Worm (Caenorhabditis elegans): Measurements from ENCODE around the gene mrpl-51.

mrpl-51 gene

ce11 chrIV:12044844-12045738 is 14.0 kb downstream of the mrpl-51 start:
- TF ChIP-seq ztf-29 (GFP tag; IDR thresholded peaks at IDR 0.05) = no peak
- TF ChIP-seq klf-2 (GFP tag; conservative IDR thresholded peaks at IDR 0.05) = no peak
- no peak for TF ChIP-seq ref-1 (GFP tag; conservative IDR thresholded peaks at IDR 0.05)
- TF ChIP-seq med-1 (GFP tag; optimal IDR thresholded peaks at IDR 0.05; ENCODE audit: insufficient read depth) = no peak
- TF ChIP-seq ztf-23 (GFP tag; IDR thresholded peaks at IDR 0.05) = no peak
- no peak for TF ChIP-seq tab-1 (GFP tag; IDR thresholded peaks at IDR 0.05)
- TF ChIP-seq flt-1 (GFP tag; IDR thresholded peaks at IDR 0.05) = no peak
- TF ChIP-seq cog-1 (tag; optimal IDR thresholded peaks at IDR 0.05) = no peak
- no peak for TF ChIP-seq T22C8.4 (GFP tag; IDR thresholded peaks at IDR 0.05)

DNA sequence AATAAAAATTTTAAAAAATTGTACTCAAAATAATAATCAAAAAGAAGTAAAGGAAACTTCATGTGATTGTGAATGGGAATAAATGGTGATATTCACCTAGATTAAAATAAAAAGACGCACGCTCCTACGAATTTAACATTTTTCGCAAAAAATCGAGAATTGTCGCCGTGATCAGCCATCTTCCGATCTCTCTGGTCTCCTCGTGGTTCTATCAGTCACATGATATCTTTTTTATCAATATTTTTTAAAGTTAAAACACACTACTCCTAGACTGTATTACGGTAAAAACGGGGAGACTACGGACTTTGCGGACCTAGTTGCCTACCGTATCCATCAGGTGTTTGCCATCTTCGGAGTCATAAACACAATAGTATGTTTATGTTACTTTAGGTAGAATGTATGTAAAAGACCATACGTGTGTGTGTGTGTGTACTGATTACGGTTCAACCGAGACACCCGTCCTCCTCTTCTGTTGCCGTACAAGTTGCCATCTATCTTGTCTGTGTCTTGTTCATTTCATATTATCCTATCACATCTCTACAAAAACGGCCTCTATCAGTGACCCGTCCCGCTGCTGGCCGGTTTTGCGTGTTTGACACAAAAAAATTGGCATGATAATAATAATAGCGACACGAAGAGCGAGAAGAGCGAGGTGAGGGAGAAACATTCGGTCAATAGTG is 15.5 kb downstream of the mrpl-51 start, which contains the start of gene T12G3.2:
Gene T12G3.2, minus strand, starts transcription at position 444 of the 680 bp plus-strand sequence.
- TF ChIP-seq klf-2 (GFP tag; conservative IDR thresholded peaks at IDR 0.05) = no peak
- TF ChIP-seq ref-1 (GFP tag; conservative IDR thresholded peaks at IDR 0.05) = no peak
- TF ChIP-seq flt-1 (GFP tag; IDR thresholded peaks at IDR 0.05) = no peak
- no peak for TF ChIP-seq ztf-29 (GFP tag; IDR thresholded peaks at IDR 0.05)
- TF ChIP-seq T22C8.4 (GFP tag; IDR thresholded peaks at IDR 0.05) = no peak
- TF ChIP-seq tab-1 (GFP tag; IDR thresholded peaks at IDR 0.05) = no peak
- no peak for TF ChIP-seq ztf-23 (GFP tag; IDR thresholded peaks at IDR 0.05)
- TF ChIP-seq cog-1 (tag; optimal IDR thresholded peaks at IDR 0.05) = no peak
- no peak for TF ChIP-seq med-1 (GFP tag; optimal IDR thresholded peaks at IDR 0.05; ENCODE audit: insufficient read depth)

ce11 chrIV:12047552-12048347 is 16.6 kb downstream of the mrpl-51 start, which contains the start of gene T12G3.4:
T12G3.4 (plus strand) TSS chrIV:12048256.
- TF ChIP-seq flt-1 (GFP tag; IDR thresholded peaks at IDR 0.05) = no peak
- TF ChIP-seq cog-1 (tag; optimal IDR thresholded peaks at IDR 0.05) = no peak
- no peak for TF ChIP-seq med-1 (GFP tag; optimal IDR thresholded peaks at IDR 0.05; ENCODE audit: insufficient read depth)

- no peak for TF ChIP-seq med-1 (GFP tag; optimal IDR thresholded peaks at IDR 0.05; ENCODE audit: insufficient read depth)
- TF ChIP-seq cog-1 (tag; optimal IDR thresholded peaks at IDR 0.05) = no peak
- TF ChIP-seq ztf-23 (GFP tag; IDR thresholded peaks at IDR 0.05) = no peak
- no peak for TF ChIP-seq tab-1 (GFP tag; IDR thresholded peaks at IDR 0.05)
- TF ChIP-seq ref-1 (GFP tag; conservative IDR thresholded peaks at IDR 0.05) = no peak
- TF ChIP-seq T22C8.4 (GFP tag; IDR thresholded peaks at IDR 0.05) = peak; percentile 53; the same call in 1 of the 2 replicates
Observed at ce11 chrIV:12051049-12051792, 20.1 kb downstream of the mrpl-51 start, which contains the start of the genes bre-5 and spt-5. bre-5 (minus strand) TSS chrIV:12051215. spt-5 (plus strand) TSS chrIV:12051491.

DNA sequence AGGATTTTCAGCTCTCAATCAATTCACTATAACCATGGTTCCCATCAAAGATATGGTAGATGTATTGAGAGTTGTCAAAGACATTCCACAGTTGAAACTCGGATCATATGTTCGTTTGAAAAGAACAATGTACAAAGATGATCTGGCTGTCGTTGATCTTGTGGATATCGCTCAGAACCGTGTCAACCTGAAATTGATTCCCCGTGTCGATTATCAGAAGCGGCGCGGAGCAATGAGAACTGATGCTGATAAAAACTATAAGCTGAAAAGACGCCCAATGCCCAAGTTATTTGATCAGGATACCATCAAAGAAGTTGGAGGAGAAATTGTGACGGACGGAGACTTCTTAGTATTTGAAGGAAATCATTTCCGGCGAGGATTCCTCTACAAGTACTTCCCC is 21.3 kb downstream of the mrpl-51 start:
- no peak for TF ChIP-seq med-1 (GFP tag; optimal IDR thresholded peaks at IDR 0.05; ENCODE audit: insufficient read depth)
- no peak for TF ChIP-seq ztf-23 (GFP tag; IDR thresholded peaks at IDR 0.05)

DNA sequence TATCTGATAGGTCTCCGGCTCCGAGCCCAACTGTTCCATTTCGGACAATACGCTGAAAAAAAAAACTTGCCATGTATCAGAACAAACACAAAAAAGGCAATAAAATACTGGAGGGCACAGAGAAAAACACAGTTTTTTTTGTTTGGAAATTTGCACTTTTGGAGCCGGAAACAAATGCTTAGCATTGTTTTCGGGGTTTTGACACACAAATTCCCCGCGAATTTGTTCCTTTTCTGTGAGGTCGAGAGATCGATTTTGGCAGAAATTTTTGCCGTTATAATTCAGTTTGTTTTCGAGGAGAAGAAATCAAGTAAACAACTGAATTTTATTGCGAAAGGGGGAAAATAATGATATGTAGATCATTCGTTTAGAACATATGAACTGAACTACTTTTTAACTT is 25.5 kb downstream of the mrpl-51 start, which contains the start of gene K08E4.2:
Gene K08E4.2, minus strand, starts transcription at position 54 of the 400 bp plus-strand sequence.
- TF ChIP-seq ztf-23 (GFP tag; IDR thresholded peaks at IDR 0.05) = no peak
- TF ChIP-seq ref-1 (GFP tag; conservative IDR thresholded peaks at IDR 0.05) = no peak
- TF ChIP-seq med-1 (GFP tag; optimal IDR thresholded peaks at IDR 0.05; ENCODE audit: insufficient read depth) = no peak
- no peak for TF ChIP-seq ztf-29 (GFP tag; IDR thresholded peaks at IDR 0.05)
- TF ChIP-seq flt-1 (GFP tag; IDR thresholded peaks at IDR 0.05) = no peak
- TF ChIP-seq klf-2 (GFP tag; conservative IDR thresholded peaks at IDR 0.05) = no peak

DNA sequence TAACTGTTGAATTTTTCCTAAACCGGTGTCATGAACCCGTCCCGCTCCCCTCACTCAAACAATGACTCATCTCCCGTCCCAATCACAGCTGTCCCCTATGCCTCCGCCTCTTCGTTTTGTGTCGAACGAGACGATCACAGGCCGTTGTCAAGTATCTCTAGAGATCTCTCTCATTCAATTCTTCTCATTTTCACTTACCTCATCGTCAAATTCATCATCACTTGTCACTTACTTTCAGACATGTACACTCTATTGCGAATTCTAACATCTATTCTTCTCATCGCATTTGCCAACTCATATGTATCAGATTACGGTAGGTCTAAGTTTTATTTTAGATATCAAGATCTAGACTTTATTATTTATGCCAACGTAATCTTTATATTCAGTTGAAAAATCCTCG is 26.4 kb downstream of the mrpl-51 start, which contains the start of gene K08E4.3:
Gene K08E4.3, plus strand, starts transcription at position 235 of the 400 bp plus-strand sequence.
- TF ChIP-seq klf-2 (GFP tag; conservative IDR thresholded peaks at IDR 0.05) (no peak), cog-1 (tag; optimal IDR thresholded peaks at IDR 0.05) (no peak), flt-1 (GFP tag; IDR thresholded peaks at IDR 0.05) (no peak), ref-1 (GFP tag; conservative IDR thresholded peaks at IDR 0.05) (no peak), T22C8.4 (GFP tag; IDR thresholded peaks at IDR 0.05) (no peak)

ce11 chrIV:12061229-12061628 is 30.1 kb downstream of the mrpl-51 start, which contains the start of gene K08E4.8:
K08E4.8 (minus strand) TSS chrIV:12061329.
- TF ChIP-seq T22C8.4 (GFP tag; IDR thresholded peaks at IDR 0.05) (no peak), ztf-23 (GFP tag; IDR thresholded peaks at IDR 0.05) (no peak), ref-1 (GFP tag; conservative IDR thresholded peaks at IDR 0.05) (no peak), flt-1 (GFP tag; IDR thresholded peaks at IDR 0.05) (no peak), klf-2 (GFP tag; conservative IDR thresholded peaks at IDR 0.05) (no peak), cog-1 (tag; optimal IDR thresholded peaks at IDR 0.05) (no peak), ztf-29 (GFP tag; IDR thresholded peaks at IDR 0.05) (no peak), med-1 (GFP tag; optimal IDR thresholded peaks at IDR 0.05; ENCODE audit: insufficient read depth) (no peak), tab-1 (GFP tag; IDR thresholded peaks at IDR 0.05) (no peak)

Data from whole organism, midembryonic.